Worm (Caenorhabditis elegans): Measurements from ENCODE around the gene dod-23.

DNA sequence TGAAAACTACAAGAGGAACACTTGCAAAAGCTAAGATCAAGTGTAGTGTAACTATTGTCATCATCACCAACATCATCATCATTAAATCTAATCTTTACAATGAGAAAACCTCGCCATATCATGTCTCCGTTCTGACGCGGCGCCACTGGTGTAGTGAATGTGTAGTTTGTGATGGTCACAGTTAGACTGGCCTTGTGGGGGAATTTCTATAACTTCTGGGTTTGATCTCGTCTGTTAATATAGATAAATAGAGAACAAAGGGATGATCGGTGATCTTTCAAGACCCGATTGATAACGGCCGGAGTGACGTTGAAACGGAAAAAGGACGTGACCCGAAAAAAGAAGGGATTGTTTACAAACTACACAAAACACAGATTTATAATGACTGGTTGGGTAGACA is 41.8 kb upstream of the dod-23 start:
- no peak for TF ChIP-seq aly-2 (tag; optimal IDR thresholded peaks at IDR 0.05)
- no peak for TF ChIP-seq ceh-28 (tag; optimal IDR thresholded peaks at IDR 0.05)
- no peak for TF ChIP-seq dpl-1 (GFP tag; optimal IDR thresholded peaks at IDR 0.05)
- peak in 1 of 2 experiments; percentile 67 for TF ChIP-seq mdl-1 (tag; optimal IDR thresholded peaks at IDR 0.05)
- no peak for TF ChIP-seq attf-4 (tag; optimal IDR thresholded peaks at IDR 0.05)
- TF ChIP-seq arid-1 (GFP tag; conservative IDR thresholded peaks at IDR 0.05) = no peak
- TF ChIP-seq spr-1 (tag; optimal IDR thresholded peaks at IDR 0.05) = no peak
- TF ChIP-seq jun-1 (tag; optimal IDR thresholded peaks at IDR 0.05) = no peak
- no peak for TF ChIP-seq ceh-44 (GFP tag; IDR thresholded peaks at IDR 0.05)
